Fruit fly (Drosophila melanogaster): ENCODE data around the gene CG33511.

DNA sequence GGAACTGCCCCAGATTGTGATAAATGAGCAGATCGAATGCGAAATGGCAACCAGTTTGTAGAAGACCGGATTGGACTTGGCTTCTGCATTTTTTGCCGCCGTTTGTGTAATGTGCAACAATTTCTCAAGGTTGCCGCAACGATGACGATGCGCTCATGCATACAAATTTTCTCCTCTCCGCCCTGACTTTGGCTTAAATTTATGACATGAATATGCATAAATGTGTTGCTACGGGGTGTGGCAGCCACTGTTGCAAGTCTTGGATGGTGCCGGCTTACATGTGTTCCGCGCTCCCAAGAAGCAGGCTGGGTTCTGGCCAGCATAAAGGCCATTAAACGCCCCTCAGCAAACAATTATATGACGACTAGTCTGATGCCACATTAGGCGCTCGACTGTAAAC, 20.7 kb downstream of the CG33511 start:
- TF ChIP-seq CTCF (optimal IDR thresholded peaks at IDR 0.05) (no peak), CG8478 (optimal IDR thresholded peaks at IDR 0.05) (no peak)
